Fruit fly (Drosophila melanogaster): ENCODE results near the gene spdi.

The spdi gene

dm6 chrX:616761-617476, 3.1 kb downstream of the spdi start (continued):
- TF ChIP-seq CG4617 (GFP tag; optimal IDR thresholded peaks at IDR 0.05; ENCODE audit: borderline replicate concordance) (peak; percentile 44), row (GFP tag; IDR thresholded peaks at IDR 0.05) (no peak), Med (GFP tag) (peak; percentile 70)

DNA sequence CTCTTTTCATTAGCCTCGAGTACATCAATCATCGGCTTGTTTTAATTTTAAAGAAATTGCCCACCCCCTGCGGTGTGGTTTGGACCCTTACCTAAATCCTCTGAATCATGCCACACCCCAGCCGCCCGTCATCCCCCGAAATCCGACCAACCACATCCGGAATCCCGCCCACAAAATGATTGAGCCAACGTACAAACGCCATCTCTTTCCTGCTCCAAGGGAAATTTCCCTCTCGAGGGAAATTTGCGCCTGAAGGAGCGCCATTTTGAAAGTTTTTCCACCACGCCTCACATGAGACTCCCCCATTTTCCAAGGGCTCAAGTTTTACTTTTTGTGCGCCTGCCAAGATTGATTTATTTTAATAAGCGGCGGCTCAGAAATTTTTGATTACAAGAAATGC, 9.9 kb downstream of the spdi start:
- peak; percentile 53; the same call in 1 of the 2 replicates for TF ChIP-seq seq (GFP tag; IDR thresholded peaks at IDR 0.05)
- TF ChIP-seq Hr39 (optimal IDR thresholded peaks at IDR 0.05), result no peak
- TF ChIP-seq Nf-YB (GFP tag; optimal IDR thresholded peaks at IDR 0.05), result peak; percentile 93
- TF ChIP-seq Oaz (GFP tag; IDR thresholded peaks at IDR 0.05), result no peak
- peak; percentile 13 for TF ChIP-seq phol (tag; optimal IDR thresholded peaks at IDR 0.05)
- TF ChIP-seq CG10321 (GFP tag; IDR thresholded peaks at IDR 0.05), result peak; percentile 75
- peak; percentile 95 for TF ChIP-seq Nf-YC (tag; optimal IDR thresholded peaks at IDR 0.05)
- peak; percentile 21 for TF ChIP-seq CG1832 (GFP tag; optimal IDR thresholded peaks at IDR 0.05)
- no peak for TF ChIP-seq CTCF (GFP tag; optimal IDR thresholded peaks at IDR 0.05)
- TF ChIP-seq CG11504 (tag; optimal IDR thresholded peaks at IDR 0.05), result no peak

- peak; percentile 23 for TF ChIP-seq sens (GFP tag)
- no peak for TF ChIP-seq BEAF-32 (GFP tag; optimal IDR thresholded peaks at IDR 0.05)
- no peak for TF ChIP-seq CG18764 (GFP tag; optimal IDR thresholded peaks at IDR 0.05)
- TF ChIP-seq pros (GFP tag; optimal IDR thresholded peaks at IDR 0.05), result peak; percentile 47
- peak; percentile 96 for TF ChIP-seq Hey (tag; optimal IDR thresholded peaks at IDR 0.05)
- no peak for TF ChIP-seq D (optimal IDR thresholded peaks at IDR 0.05)
- peak; percentile 7 for TF ChIP-seq D (GFP tag; optimal IDR thresholded peaks at IDR 0.05)
- peak in 1 of 2 experiments; percentile 53 for TF ChIP-seq tll (GFP tag; optimal IDR thresholded peaks at IDR 0.05)
- TF ChIP-seq kni (GFP tag; optimal IDR thresholded peaks at IDR 0.05), result peak; percentile 37
Measured at dm6 chrX:601984-602383, 18.0 kb downstream of the spdi start.

dm6 chrX:599727-600126, 20.3 kb downstream of the spdi start:
- no peak for TF ChIP-seq zfh2 (GFP tag; optimal IDR thresholded peaks at IDR 0.05)
- no peak for TF ChIP-seq CG6765 (GFP tag; optimal IDR thresholded peaks at IDR 0.05)
- TF ChIP-seq CG15011 (GFP tag; optimal IDR thresholded peaks at IDR 0.05), result no peak
- TF ChIP-seq Hr78 (GFP tag; optimal IDR thresholded peaks at IDR 0.05), result peak in 1 of 2 experiments; percentile 18
- TF ChIP-seq CG6689 (GFP tag; IDR thresholded peaks at IDR 0.05), result no peak
- no peak for TF ChIP-seq dan (GFP tag; IDR thresholded peaks at IDR 0.05)
- TF ChIP-seq Blimp-1 (GFP tag; optimal IDR thresholded peaks at IDR 0.05), result no peak
- TF ChIP-seq CG18476 (GFP tag; optimal IDR thresholded peaks at IDR 0.05), result no peak
- TF ChIP-seq Dll (GFP tag; IDR thresholded peaks at IDR 0.05; ENCODE audit: partially characterized antibody), result no peak
- no peak for TF ChIP-seq CG12071 (GFP tag; optimal IDR thresholded peaks at IDR 0.05)
- peak; percentile 76 for TF ChIP-seq Hey (tag; optimal IDR thresholded peaks at IDR 0.05)
- TF ChIP-seq CG13894 (tag; optimal IDR thresholded peaks at IDR 0.05), result no peak
- peak; percentile 90 for TF ChIP-seq crol (GFP tag; IDR thresholded peaks at IDR 0.05)
- no peak for TF ChIP-seq lola (GFP tag; optimal IDR thresholded peaks at IDR 0.05)
- TF ChIP-seq CG4707 (GFP tag; optimal IDR thresholded peaks at IDR 0.05), result no peak
- TF ChIP-seq CG2875 (GFP tag; optimal IDR thresholded peaks at IDR 0.05), result no peak
- TF ChIP-seq slou (GFP tag; optimal IDR thresholded peaks at IDR 0.05), result no peak
- no peak for TF ChIP-seq sc (optimal IDR thresholded peaks at IDR 0.05)
- TF ChIP-seq sc (GFP tag; optimal IDR thresholded peaks at IDR 0.05), result no peak
- TF ChIP-seq gsb (GFP tag; IDR thresholded peaks at IDR 0.05), result no peak
- no peak for TF ChIP-seq Xbp1 (GFP tag; optimal IDR thresholded peaks at IDR 0.05)
- peak; percentile 75 for TF ChIP-seq CG10543 (GFP tag; optimal IDR thresholded peaks at IDR 0.05)
- TF ChIP-seq Mes4 (GFP tag; optimal IDR thresholded peaks at IDR 0.05), result no peak
- TF ChIP-seq Rx (GFP tag; IDR thresholded peaks at IDR 0.05), result no peak
- no peak for TF ChIP-seq Dref (GFP tag; IDR thresholded peaks at IDR 0.05)
- no peak for TF ChIP-seq CG9876 (GFP tag; optimal IDR thresholded peaks at IDR 0.05)
